Fruit fly (Drosophila melanogaster) whole organism, prepupa: Measurements from ENCODE around the gene CG32651.

Experiments used
- CG4318 ChIP-seq: fragments of 200-800 bp; sonication (Bioruptor generic); optimal IDR thresholded peaks from 3 replicates; lab custom pipeline; 2017; ENCODE audit warnings: missing biosample characterization, mild to moderate bottlenecking, missing genetic modification characterization
- Eip78C ChIP-seq: fragments of 200-800 bp; sonication (Bioruptor generic); peaks from one replicate; lab custom pipeline; 2016; ENCODE audit warnings: missing biosample characterization, missing genetic modification characterization
- Eip93F ChIP-seq: fragments of 200-800 bp; sonication (Bioruptor generic); optimal IDR thresholded peaks from 2 replicates; lab custom pipeline; 2016; ENCODE audit warnings: missing biosample characterization, mild to moderate bottlenecking, missing genetic modification characterization
- Hr39 ChIP-seq: fragments of 200-800 bp; sonication (Bioruptor generic); optimal IDR thresholded peaks from 2 replicates; lab custom pipeline; 2016; ENCODE audit warnings: missing biosample characterization, missing genetic modification characterization
- OdsH ChIP-seq: fragments of 200-800 bp; sonication (Bioruptor generic); optimal IDR thresholded peaks from 3 replicates; lab custom pipeline; 2016; ENCODE audit warnings: missing biosample characterization, missing genetic modification characterization
- achi ChIP-seq: fragments of 200-800 bp; sonication (Bioruptor generic); optimal IDR thresholded peaks from 3 replicates; lab custom pipeline; 2016; ENCODE audit warnings: missing biosample characterization, missing genetic modification characterization
- acj6 ChIP-seq: fragments of 200-800 bp; sonication (Bioruptor generic); optimal IDR thresholded peaks from 3 replicates; lab custom pipeline; 2016; ENCODE audit warnings: missing biosample characterization, missing genetic modification characterization
- fd85E ChIP-seq: fragments of 200-800 bp; sonication (Bioruptor generic); optimal IDR thresholded peaks from 3 replicates; lab custom pipeline; 2016; ENCODE audit warnings: missing biosample characterization, missing genetic modification characterization
- lz ChIP-seq: fragments of 200-800 bp; sonication (Bioruptor generic); optimal IDR thresholded peaks from 3 replicates; lab custom pipeline; 2016; ENCODE audit warnings: missing biosample characterization, missing genetic modification characterization
- pdm3 ChIP-seq: fragments of 200-800 bp; sonication (Bioruptor generic); optimal IDR thresholded peaks from 3 replicates; lab custom pipeline; 2016; ENCODE audit warnings: missing biosample characterization, missing genetic modification characterization
- salr ChIP-seq, 2 experiments: fragments of 200-800 bp; sonication (Bioruptor generic); optimal IDR thresholded peaks; 3 replicates each; lab custom pipeline; 2016 to 2018; ENCODE audit warnings: missing biosample characterization in 2 of 2, missing genetic modification characterization in 2 of 2, mild to moderate bottlenecking in 1 of 2
- spab ChIP-seq: fragments of 200-800 bp; sonication (Bioruptor generic); optimal IDR thresholded peaks from 2 replicates; lab custom pipeline; 2017; ENCODE audit warnings: missing biosample characterization, mild to moderate bottlenecking, missing genetic modification characterization, missing genetic modification reagents

DNA sequence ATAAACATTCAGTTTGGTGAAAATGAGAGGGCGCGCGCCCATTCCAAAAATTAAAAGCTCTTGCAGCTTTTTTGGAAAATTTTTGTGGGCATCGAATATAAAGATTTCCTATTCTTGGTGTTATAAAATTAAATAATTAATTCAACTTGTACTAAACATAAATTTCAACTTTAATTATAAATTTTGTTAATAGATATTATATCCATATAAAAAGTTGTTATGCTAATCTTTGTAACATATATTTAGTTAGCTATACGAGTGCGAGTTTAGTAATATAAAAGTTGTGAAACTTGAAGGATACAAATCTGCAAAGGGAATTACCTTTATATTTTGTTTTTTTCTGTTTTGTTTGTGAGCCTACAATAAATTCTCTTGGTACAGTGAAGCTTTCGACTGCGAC lies 23.2 kb upstream of the CG32651 start:
- no peak for TF ChIP-seq Hr39
- no peak for TF ChIP-seq pdm3 (GFP tag; lab: Kevin White, UChicago)
- TF ChIP-seq salr (GFP tag; optimal IDR thresholded peaks at IDR 0.05; lab: Kevin White, UChicago), result no peak
- TF ChIP-seq CG4318 (GFP tag; lab: Kevin White, UChicago), result no peak
- no peak for TF ChIP-seq fd85E (GFP tag; lab: Kevin White, UChicago)
- no peak for TF ChIP-seq Eip78C (GFP tag; lab: Kevin White, UChicago)
- no peak for TF ChIP-seq OdsH (GFP tag; lab: Kevin White, UChicago)
- TF ChIP-seq acj6 (GFP tag; lab: Kevin White, UChicago), result no peak
- TF ChIP-seq lz, result no peak
- no peak for TF ChIP-seq achi (GFP tag; lab: Kevin White, UChicago)
- no peak for TF ChIP-seq spab (GFP tag; lab: Kevin White, UChicago)
- TF ChIP-seq Eip93F (GFP tag; lab: Kevin White, UChicago), result no peak
